Fruit fly (Drosophila melanogaster): ENCODE results near the gene CG43965.

DNA sequence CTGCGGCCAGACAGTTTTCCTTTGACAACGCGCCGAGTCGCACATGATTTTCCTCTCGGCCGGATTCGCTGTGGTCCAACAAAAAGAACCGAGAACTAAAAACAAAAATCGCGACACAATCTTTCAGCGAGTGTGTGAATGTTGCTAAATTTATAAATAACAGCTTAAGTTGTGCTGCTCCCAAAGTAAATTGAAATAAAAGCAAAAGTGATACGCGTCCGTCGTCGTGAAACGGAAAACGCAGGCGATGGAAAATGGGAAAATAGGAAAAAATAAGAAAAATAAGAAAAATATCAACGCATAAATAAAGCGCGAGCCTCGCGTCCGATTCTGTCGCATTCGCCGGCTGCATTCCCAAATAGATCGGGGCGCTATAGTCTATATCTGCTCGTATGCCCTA lies 28.0 kb upstream of the CG43965 start, which contains the start of gene Fhos:
- TF ChIP-seq CG14014 (GFP tag; IDR thresholded peaks at IDR 0.05) (no peak), GATAe (GFP tag; conservative IDR thresholded peaks at IDR 0.05) (no peak), Hsf (GFP tag; optimal IDR thresholded peaks at IDR 0.05) (no peak)
